Worm (Caenorhabditis elegans) whole organism, L1 larva: Measurements from ENCODE around the gene osm-9.

ENCODE experiments used
- C34B4.2 ChIP-seq: sonication (generic microtip); optimal IDR thresholded peaks from 2 replicates; lab custom pipeline; 2017; ENCODE audit warnings: mild to moderate bottlenecking, missing genetic modification characterization, missing compliant biosample characterization
- aha-1 ChIP-seq: fragments of 150-350 bp; optimal IDR thresholded peaks from 2 replicates; lab custom pipeline; 2014; ENCODE audit warnings: missing biosample characterization, missing genetic modification characterization
- alr-1 ChIP-seq: fragments of 200-800 bp; sonication (Bioruptor generic); optimal IDR thresholded peaks from 2 replicates; lab custom pipeline; 2018; ENCODE audit warnings: borderline replicate concordance, mild to moderate bottlenecking, missing genetic modification characterization, missing compliant biosample characterization
- aly-2 ChIP-seq: fragments of 150-350 bp; optimal IDR thresholded peaks from 2 replicates; lab custom pipeline; 2014; ENCODE audit warnings: missing biosample characterization, missing genetic modification characterization
- blmp-1 ChIP-seq: fragments of 150-350 bp; optimal IDR thresholded peaks from 2 replicates; lab custom pipeline; 2014; ENCODE audit warnings: missing biosample characterization, missing genetic modification characterization
- ceh-82 ChIP-seq, 3 experiments: fragments of 150-350 bp in 1 of 3; sonication (generic microtip) in 2 of 3; optimal IDR thresholded peaks; 2 replicates each; lab custom pipeline; 2014 to 2017; ENCODE audit warnings: missing biosample characterization in 3 of 3, missing genetic modification characterization in 3 of 3
- ceh-88 ChIP-seq: fragments of 200-800 bp; sonication (Bioruptor generic); IDR thresholded peaks from 2 replicates; pipeline ENCODE4 v1.3.6; 2022; ENCODE audit warnings: missing genetic modification characterization, missing compliant biosample characterization
- ces-1 ChIP-seq: fragments of 150-350 bp; optimal IDR thresholded peaks from 2 replicates; lab custom pipeline; 2014; ENCODE audit warnings: missing biosample characterization, missing genetic modification reagents, missing genetic modification characterization
- dpl-1 ChIP-seq, 3 experiments: fragments of 150-350 bp in 2 of 3; sonication (generic microtip) in 1 of 3; optimal IDR thresholded peaks; 2 replicates each; lab custom pipeline; 2014 to 2017; ENCODE audit warnings: missing biosample characterization in 3 of 3, missing genetic modification characterization in 3 of 3, missing genetic modification reagents in 3 of 3
- efl-1 ChIP-seq, 4 experiments: fragments of 150-350 bp; optimal IDR thresholded peaks in 3 of 4; peaks in 1 of 4; 1 replicate in 1 of 4; 2 replicates in 3 of 4; lab custom pipeline; 2014; ENCODE audit warnings: missing biosample characterization in 2 of 4, missing genetic modification characterization in 2 of 4, missing genetic modification reagents in 2 of 4
- efl-3 ChIP-seq: fragments of 200-800 bp; sonication (Bioruptor generic); optimal IDR thresholded peaks from 2 replicates; lab custom pipeline; 2018; ENCODE audit warnings: mild to moderate bottlenecking, missing genetic modification characterization, missing compliant biosample characterization
- egl-27 ChIP-seq, 2 experiments: fragments of 150-350 bp in 1 of 2; sonication (generic microtip); optimal IDR thresholded peaks; 3 replicates each; lab custom pipeline; 2017 to 2018; ENCODE audit warnings: missing biosample characterization in 2 of 2, missing genetic modification characterization in 2 of 2, missing genetic modification reagents in 2 of 2
- elt-2 ChIP-seq: sonication (generic microtip); optimal IDR thresholded peaks from 2 replicates; lab custom pipeline; 2016; ENCODE audit warnings: missing genetic modification characterization, mild to moderate bottlenecking, inconsistent platforms, missing compliant biosample characterization, missing genetic modification reagents
- elt-3 ChIP-seq, 6 experiments: fragments of 150-350 bp in 1 of 6; sonication (generic microtip); optimal IDR thresholded peaks; 2 replicates each; lab custom pipeline; 2017 to 2018; ENCODE audit warnings: missing biosample characterization in 6 of 6, missing genetic modification characterization in 6 of 6, inconsistent platforms in 1 of 6
- fkh-10 ChIP-seq: sonication (generic microtip); optimal IDR thresholded peaks from 2 replicates; lab custom pipeline; 2017; ENCODE audit warnings: missing biosample characterization, missing genetic modification reagents, missing genetic modification characterization
- fkh-8 ChIP-seq: sonication (generic microtip); optimal IDR thresholded peaks from 2 replicates; lab custom pipeline; 2016; ENCODE audit warnings: mild to moderate bottlenecking, missing genetic modification characterization, missing compliant biosample characterization
- hlh-4 ChIP-seq: sonication (generic microtip); optimal IDR thresholded peaks from 2 replicates; lab custom pipeline; 2016; ENCODE audit warnings: mild to moderate bottlenecking, missing genetic modification characterization, missing compliant biosample characterization
- lin-15B ChIP-seq: fragments of 150-350 bp; sonication (generic microtip); optimal IDR thresholded peaks from 3 replicates; lab custom pipeline; 2014; ENCODE audit warnings: missing biosample characterization, missing genetic modification characterization
- lin-35 ChIP-seq, 2 experiments: fragments of 150-350 bp; optimal IDR thresholded peaks; 2 replicates each; lab custom pipeline; 2014; ENCODE audit warnings: missing biosample characterization in 2 of 2, missing genetic modification characterization in 2 of 2, missing genetic modification reagents in 2 of 2
- lir-3 ChIP-seq: sonication (generic microtip); optimal IDR thresholded peaks from 2 replicates; lab custom pipeline; 2016; ENCODE audit warnings: mild to moderate bottlenecking, missing genetic modification characterization, moderate library complexity, missing compliant biosample characterization; ENCODE audit not compliant: poor library complexity
- lsy-2 ChIP-seq, 2 experiments: fragments of 150-350 bp; optimal IDR thresholded peaks; 2 replicates each; lab custom pipeline; 2014; ENCODE audit warnings: missing biosample characterization in 2 of 2, missing genetic modification characterization in 2 of 2
- mab-9 ChIP-seq: fragments of 200-800 bp; sonication (Bioruptor generic); IDR thresholded peaks from 2 replicates; pipeline ENCODE4 v1.3.6; 2022; ENCODE audit warnings: missing genetic modification reagents, missing genetic modification characterization, missing compliant biosample characterization
- mef-2 ChIP-seq: fragments of 150-350 bp; optimal IDR thresholded peaks from 2 replicates; lab custom pipeline; 2014; ENCODE audit warnings: missing biosample characterization, missing genetic modification characterization
- nhr-12 ChIP-seq: sonication (generic microtip); optimal IDR thresholded peaks from 2 replicates; lab custom pipeline; 2017; ENCODE audit warnings: missing biosample characterization, missing genetic modification characterization
- nhr-19 ChIP-seq: fragments of 200-800 bp; sonication (Bioruptor generic); conservative IDR thresholded peaks from 2 replicates; pipeline ENCODE4 v1.3.6; 2022; ENCODE audit warnings: missing genetic modification characterization, missing compliant biosample characterization
- nhr-20 ChIP-seq: sonication (generic microtip); optimal IDR thresholded peaks from 2 replicates; lab custom pipeline; 2016; ENCODE audit warnings: mild to moderate bottlenecking, missing genetic modification characterization, missing compliant biosample characterization
- nhr-237 ChIP-seq: fragments of 150-350 bp; optimal IDR thresholded peaks from 2 replicates; lab custom pipeline; 2014; ENCODE audit warnings: missing biosample characterization, missing genetic modification characterization
- nhr-28 ChIP-seq: fragments of 150-350 bp; optimal IDR thresholded peaks from 2 replicates; lab custom pipeline; 2014; ENCODE audit warnings: missing biosample characterization, missing genetic modification characterization
- nhr-71 ChIP-seq: sonication (generic microtip); optimal IDR thresholded peaks from 2 replicates; lab custom pipeline; 2016; ENCODE audit warnings: mild to moderate bottlenecking, missing genetic modification characterization, moderate library complexity, missing compliant biosample characterization
- nhr-85 ChIP-seq: sonication (generic microtip); peaks from one replicate; lab custom pipeline; 2016; ENCODE audit warnings: missing genetic modification characterization, inconsistent platforms, missing compliant biosample characterization
- rnt-1 ChIP-seq: sonication (generic microtip); optimal IDR thresholded peaks from 2 replicates; lab custom pipeline; 2016; ENCODE audit warnings: mild to moderate bottlenecking, missing genetic modification characterization, moderate library complexity, missing compliant biosample characterization
- skn-1 ChIP-seq: fragments of 150-350 bp; optimal IDR thresholded peaks from 2 replicates; lab custom pipeline; 2014; ENCODE audit warnings: missing biosample characterization, missing genetic modification characterization
- snpc-4 ChIP-seq: fragments of 150-350 bp; optimal IDR thresholded peaks from 2 replicates; lab custom pipeline; 2014; ENCODE audit warnings: missing biosample characterization, missing genetic modification characterization
- sptf-1 ChIP-seq: fragments of 150-350 bp; optimal IDR thresholded peaks from 2 replicates; lab custom pipeline; 2014; ENCODE audit warnings: missing biosample characterization, missing genetic modification characterization
- sup-37 ChIP-seq: fragments of 200-800 bp; sonication (Bioruptor generic); optimal IDR thresholded peaks from 2 replicates; lab custom pipeline; 2018; ENCODE audit warnings: mild to moderate bottlenecking, missing genetic modification characterization, missing compliant biosample characterization
- tbx-2 ChIP-seq: sonication (generic microtip); optimal IDR thresholded peaks from 2 replicates; lab custom pipeline; 2016; ENCODE audit warnings: missing genetic modification characterization, missing compliant biosample characterization
- unc-130 ChIP-seq: fragments of 150-350 bp; optimal IDR thresholded peaks from 2 replicates; lab custom pipeline; 2017; ENCODE audit warnings: missing biosample characterization, missing genetic modification characterization, inconsistent platforms
- unc-30 ChIP-seq: sonication (generic microtip); optimal IDR thresholded peaks from 2 replicates; lab custom pipeline; 2017; ENCODE audit warnings: missing biosample characterization, missing genetic modification characterization
- unc-98 ChIP-seq: fragments of 200-800 bp; sonication (Bioruptor generic); IDR thresholded peaks from 2 replicates; pipeline ENCODE4 v1.3.6; 2022; ENCODE audit warnings: missing genetic modification characterization, missing compliant biosample characterization

osm-9 gene

ce11 chrIV:3557331-3557730, at the start of gene osm-9:
Gene osm-9, minus strand, starts transcription at chrIV:3557431.
- peak; percentile 22 for TF ChIP-seq hlh-4
- TF ChIP-seq lin-15B = no peak
- TF ChIP-seq fkh-8 (tag; lab: Kevin White, UChicago) = peak; percentile 42
- TF ChIP-seq, all 84 proteins: peak for 2

- TF ChIP-seq mab-9 (GFP tag; lab: Robert Waterston, UW) = no peak
- TF ChIP-seq lsy-2 (tag; optimal IDR thresholded peaks at IDR 0.05; lab: Kevin White, UChicago) = no peak
Observed at ce11 chrIV:3606285-3606834, 49.1 kb upstream of the osm-9 start, which contains the start of the genes Y37E11B.10 and kgb-2. Gene Y37E11B.10, minus strand, starts transcription at chrIV:3606466. Gene kgb-2, plus strand, starts transcription at chrIV:3606784.

ce11 chrIV:3604104-3604503, 46.9 kb upstream of the osm-9 start:
- no peak for TF ChIP-seq alr-1
- no peak for TF ChIP-seq unc-130 (tag; lab: Kevin White, UChicago)
- no peak for TF ChIP-seq efl-1 (optimal IDR thresholded peaks at IDR 0.05; lab: Kevin White, UChicago)
- TF ChIP-seq efl-1 (GFP tag; optimal IDR thresholded peaks at IDR 0.05 in 1 of 2; lab: Kevin White, UChicago) = peak in 1 of 2 experiments; percentile 69

- TF ChIP-seq snpc-4 (tag; lab: Kevin White, UChicago) = no peak
- TF ChIP-seq ceh-82 (tag; optimal IDR thresholded peaks at IDR 0.05; lab: Kevin White, UChicago) = no peak
- TF ChIP-seq aly-2 (tag; lab: Kevin White, UChicago) = no peak
- TF ChIP-seq nhr-20 (tag; lab: Kevin White, UChicago) = no peak
- TF ChIP-seq ceh-88 = no peak
- no peak for TF ChIP-seq tbx-2 (tag; lab: Kevin White, UChicago)
- TF ChIP-seq nhr-71 (tag; lab: Kevin White, UChicago) = no peak
- TF ChIP-seq unc-130 (tag; lab: Kevin White, UChicago) = no peak
- TF ChIP-seq mef-2 = no peak
- no peak for TF ChIP-seq unc-30 (tag; lab: Kevin White, UChicago)
Observed at ce11 chrIV:3601846-3602245, 44.6 kb upstream of the osm-9 start.

- TF ChIP-seq skn-1 (tag; lab: Kevin White, UChicago) (no peak), nhr-20 (tag; lab: Kevin White, UChicago) (no peak), blmp-1 (tag; lab: Kevin White, UChicago) (peak; percentile 85), elt-3 (tag; optimal IDR thresholded peaks at IDR 0.05; lab: Kevin White, UChicago) (peak in 1 of 6 experiments; percentile 23), efl-1 (optimal IDR thresholded peaks at IDR 0.05; lab: Kevin White, UChicago) (no peak), efl-1 (GFP tag; optimal IDR thresholded peaks at IDR 0.05 in 1 of 2; lab: Kevin White, UChicago) (peak in 1 of 2 experiments; percentile 74), nhr-85 (tag; lab: Kevin White, UChicago) (peak; percentile 33)
Observed at ce11 chrIV:3599958-3600357, 42.7 kb upstream of the osm-9 start, which contains the start of gene Y37E11B.7. Gene Y37E11B.7, minus strand, starts transcription at chrIV:3600164.

- TF ChIP-seq snpc-4 (tag; lab: Kevin White, UChicago) = no peak
- no peak for TF ChIP-seq hlh-4
- no peak for TF ChIP-seq aha-1 (tag; lab: Kevin White, UChicago)
- no peak for TF ChIP-seq nhr-28 (tag; lab: Kevin White, UChicago)
- no peak for TF ChIP-seq egl-27 (tag; optimal IDR thresholded peaks at IDR 0.05; lab: Kevin White, UChicago)
- peak in 1 of 3 experiments; percentile 44 for TF ChIP-seq dpl-1 (GFP tag; optimal IDR thresholded peaks at IDR 0.05; lab: Kevin White, UChicago)
- TF ChIP-seq nhr-19 (GFP tag; lab: Robert Waterston, UW) = no peak
- TF ChIP-seq fkh-10 (GFP tag; lab: Kevin White, UChicago) = no peak
- no peak for TF ChIP-seq sup-37 (GFP tag; lab: Kevin White, UChicago)
- TF ChIP-seq unc-30 (tag; lab: Kevin White, UChicago) = no peak
- peak; percentile 4 to 13 for TF ChIP-seq lin-35 (GFP tag; optimal IDR thresholded peaks at IDR 0.05; lab: Kevin White, UChicago)
- no peak for TF ChIP-seq nhr-12
- TF ChIP-seq rnt-1 (tag; lab: Kevin White, UChicago) = no peak
- no peak for TF ChIP-seq ceh-88
- TF ChIP-seq efl-3 = no peak
- TF ChIP-seq efl-1 (optimal IDR thresholded peaks at IDR 0.05; lab: Kevin White, UChicago) = peak; percentile 24 to 50
- peak; percentile 51 to 82 for TF ChIP-seq efl-1 (GFP tag; optimal IDR thresholded peaks at IDR 0.05 in 1 of 2; lab: Kevin White, UChicago)
- no peak for TF ChIP-seq unc-98 (GFP tag; lab: Robert Waterston, UW)
- TF ChIP-seq nhr-85 (tag; lab: Kevin White, UChicago) = peak; percentile 40
- no peak for TF ChIP-seq ces-1 (GFP tag; lab: Kevin White, UChicago)
- peak; percentile 18 for TF ChIP-seq blmp-1 (tag; lab: Kevin White, UChicago)
- TF ChIP-seq lsy-2 (tag; optimal IDR thresholded peaks at IDR 0.05; lab: Kevin White, UChicago) = peak in 1 of 2 experiments; percentile 17
- TF ChIP-seq nhr-237 = no peak
- TF ChIP-seq lir-3 (tag; lab: Kevin White, UChicago) = no peak
- TF ChIP-seq elt-2 (tag; lab: Kevin White, UChicago) = no peak
- no peak for TF ChIP-seq C34B4.2 (tag; lab: Kevin White, UChicago)
- TF ChIP-seq sptf-1 = no peak
- TF ChIP-seq, all 84 proteins: peak for 6
Observed at ce11 chrIV:3599126-3599525, 41.9 kb upstream of the osm-9 start, which contains the start of gene Y37E11B.6. Gene Y37E11B.6, minus strand, starts transcription at chrIV:3599306.
